Worm (Caenorhabditis elegans) whole organism, L2 larva: ENCODE data around the gene frm-3.

Experiments used
- R02D3.7 ChIP-seq: fragments of 150-350 bp; optimal IDR thresholded peaks from 2 replicates; lab custom pipeline; 2014; ENCODE audit warnings: missing biosample characterization, missing genetic modification characterization
- Y55F3AM.14 ChIP-seq: fragments of 200-800 bp; sonication (Bioruptor generic); optimal IDR thresholded peaks from 2 replicates; lab custom pipeline; 2018; ENCODE audit warnings: mild to moderate bottlenecking, missing genetic modification characterization, missing compliant biosample characterization
- ZK546.5 ChIP-seq: sonication (generic microtip); optimal IDR thresholded peaks from 2 replicates; lab custom pipeline; 2017; ENCODE audit warnings: missing biosample characterization, missing genetic modification characterization
- egl-27 ChIP-seq: sonication (generic microtip); optimal IDR thresholded peaks from 3 replicates; lab custom pipeline; 2017; ENCODE audit warnings: missing biosample characterization, missing genetic modification reagents, missing genetic modification characterization
- elt-3 ChIP-seq: sonication (generic microtip); optimal IDR thresholded peaks from 2 replicates; lab custom pipeline; 2017; ENCODE audit warnings: missing biosample characterization, missing genetic modification characterization
- fos-1 ChIP-seq: fragments of 150-350 bp; optimal IDR thresholded peaks from 2 replicates; lab custom pipeline; 2014; ENCODE audit warnings: missing biosample characterization, missing genetic modification characterization
- lin-11 ChIP-seq: fragments of 150-350 bp; sonication (generic microtip); optimal IDR thresholded peaks from 2 replicates; lab custom pipeline; 2014; ENCODE audit warnings: missing biosample characterization, missing genetic modification characterization, inconsistent platforms, mixed read lengths
- mab-5 ChIP-seq: fragments of 150-350 bp; optimal IDR thresholded peaks from 2 replicates; lab custom pipeline; 2014; ENCODE audit warnings: missing biosample characterization, missing genetic modification characterization
- mbf-1 ChIP-seq: sonication (generic microtip); optimal IDR thresholded peaks from 2 replicates; lab custom pipeline; 2017; ENCODE audit warnings: missing biosample characterization, missing genetic modification characterization
- mdl-1 ChIP-seq, 2 experiments: fragments of 150-350 bp in 1 of 2; sonication (generic microtip) in 1 of 2; optimal IDR thresholded peaks; 2 replicates each; lab custom pipeline; 2017; ENCODE audit warnings: missing biosample characterization in 2 of 2, missing genetic modification characterization in 2 of 2
- nhr-11 ChIP-seq: fragments of 150-350 bp; optimal IDR thresholded peaks from 2 replicates; lab custom pipeline; 2014; ENCODE audit warnings: missing biosample characterization, missing genetic modification characterization
- nhr-21 ChIP-seq: fragments of 150-350 bp; optimal IDR thresholded peaks from 2 replicates; lab custom pipeline; 2014; ENCODE audit warnings: missing biosample characterization, missing genetic modification characterization
- nhr-6 ChIP-seq: fragments of 150-350 bp; optimal IDR thresholded peaks from 2 replicates; lab custom pipeline; 2014; ENCODE audit warnings: missing biosample characterization, missing genetic modification characterization
- nhr-77 ChIP-seq: fragments of 150-350 bp; optimal IDR thresholded peaks from 2 replicates; lab custom pipeline; 2014; ENCODE audit warnings: missing biosample characterization, missing genetic modification characterization
- skn-1 ChIP-seq: sonication (generic microtip); optimal IDR thresholded peaks from 2 replicates; lab custom pipeline; 2017; ENCODE audit warnings: missing biosample characterization, missing genetic modification characterization
- sma-3 ChIP-seq: sonication (generic microtip); optimal IDR thresholded peaks from 2 replicates; lab custom pipeline; 2016; ENCODE audit warnings: missing genetic modification reagents, missing genetic modification characterization, missing compliant biosample characterization
- unc-39 ChIP-seq: fragments of 150-350 bp; optimal IDR thresholded peaks from 2 replicates; lab custom pipeline; 2014; ENCODE audit warnings: missing biosample characterization, missing genetic modification characterization
- unc-62 ChIP-seq: fragments of 150-350 bp; optimal IDR thresholded peaks from 2 replicates; lab custom pipeline; 2014; ENCODE audit warnings: missing biosample characterization, missing genetic modification reagents, missing genetic modification characterization
- zag-1 ChIP-seq: fragments of 150-350 bp; optimal IDR thresholded peaks from 2 replicates; lab custom pipeline; 2014; ENCODE audit warnings: missing biosample characterization, missing genetic modification characterization
- ztf-1 ChIP-seq: fragments of 200-800 bp; sonication (Bioruptor generic); conservative IDR thresholded peaks from 2 replicates; pipeline ENCODE4 v1.3.6; 2022; ENCODE audit warnings: missing genetic modification characterization, missing compliant biosample characterization

frm-3 gene

ce11 chrX:11628580-11628979 lies 56.3 kb downstream of the frm-3 start, which contains the start of gene spp-30:
spp-30 (minus strand) TSS chrX:11628680.
- no peak for TF ChIP-seq ZK546.5 (tag; lab: Kevin White, UChicago)
- no peak for TF ChIP-seq mab-5 (tag; lab: Kevin White, UChicago)
- no peak for TF ChIP-seq elt-3 (tag; lab: Kevin White, UChicago)
- TF ChIP-seq egl-27 (tag; lab: Kevin White, UChicago): no peak
- TF ChIP-seq unc-39 (tag; lab: Kevin White, UChicago): no peak
- no peak for TF ChIP-seq nhr-77 (tag; lab: Kevin White, UChicago)
- TF ChIP-seq Y55F3AM.14 (GFP tag; lab: Kevin White, UChicago): no peak
- TF ChIP-seq sma-3 (GFP tag; lab: Kevin White, UChicago): no peak
- no peak for TF ChIP-seq R02D3.7
- TF ChIP-seq mdl-1 (tag; optimal IDR thresholded peaks at IDR 0.05; lab: Kevin White, UChicago): no peak
- TF ChIP-seq skn-1 (tag; lab: Kevin White, UChicago): no peak
- TF ChIP-seq nhr-11 (tag; lab: Kevin White, UChicago): no peak

- no peak for TF ChIP-seq skn-1 (tag; lab: Kevin White, UChicago)
- TF ChIP-seq lin-11 (tag; lab: Kevin White, UChicago): no peak
- no peak for TF ChIP-seq nhr-21 (tag; lab: Kevin White, UChicago)
- TF ChIP-seq nhr-6: no peak
- no peak for TF ChIP-seq mbf-1 (tag; lab: Kevin White, UChicago)
- peak; percentile 27 for TF ChIP-seq zag-1
- no peak for TF ChIP-seq unc-62
Observed at ce11 chrX:11630499-11630898, 58.2 kb downstream of the frm-3 start.

DNA sequence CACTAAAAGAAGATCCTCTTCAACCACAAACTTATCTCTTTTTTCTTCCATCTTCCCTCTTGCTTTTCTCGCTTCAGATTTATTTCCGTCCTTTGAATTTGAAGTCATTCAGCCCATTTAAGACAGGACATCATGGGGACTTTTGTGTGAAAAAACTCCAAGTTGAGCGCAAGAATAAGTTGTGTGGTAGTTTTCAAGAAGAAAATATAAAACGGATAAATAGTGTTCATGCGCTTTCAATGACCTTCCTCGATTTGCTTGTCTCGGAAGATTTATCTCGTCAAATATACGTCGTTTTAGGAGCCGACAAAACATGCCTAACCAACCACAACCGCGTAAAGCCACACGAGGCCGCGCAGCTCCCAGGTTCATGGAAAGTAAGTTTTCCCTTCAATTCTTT lies 59.8 kb downstream of the frm-3 start, which contains the start of gene sto-6:
sto-6 (plus strand) TSS at position 301 of the 400 bp plus-strand sequence.
- TF ChIP-seq mdl-1 (tag; optimal IDR thresholded peaks at IDR 0.05; lab: Kevin White, UChicago) (no peak), mab-5 (tag; lab: Kevin White, UChicago) (no peak), fos-1 (no peak), nhr-21 (tag; lab: Kevin White, UChicago) (no peak), ztf-1 (GFP tag; lab: Robert Waterston, UW) (no peak)

- no peak for TF ChIP-seq ZK546.5 (tag; lab: Kevin White, UChicago)
Observed at ce11 chrX:11633278-11633677, 61.0 kb downstream of the frm-3 start.
